Fruit fly (Drosophila melanogaster) whole organism: ENCODE measurements around the gene CG2186.

Experiments
- CG8478 ChIP-seq: fragments of >200 bp; optimal IDR thresholded peaks from 2 replicates; lab custom pipeline; 2018; ENCODE audit warnings: inconsistent platforms
- Dll ChIP-seq: fragments of >200 bp; optimal IDR thresholded peaks from 2 replicates; lab custom pipeline; 2017
- pan ChIP-seq: fragments of >200 bp; optimal IDR thresholded peaks from 2 replicates; lab custom pipeline; 2017
- psq ChIP-seq: fragments of >200 bp; optimal IDR thresholded peaks from 2 replicates; lab custom pipeline; 2017
- usp ChIP-seq: fragments of >200 bp; optimal IDR thresholded peaks from 2 replicates; lab custom pipeline; 2017; ENCODE audit warnings: missing biosample characterization, missing genetic modification characterization, mixed read lengths

dm6 chrX:10857853-10858252 lies 398 bp downstream of the CG2186 start:
- TF ChIP-seq usp (GFP tag; lab: Kevin White, UChicago): no peak
- no peak for TF ChIP-seq Dll (lab: Kevin White, UChicago)
- no peak for TF ChIP-seq pan
- TF ChIP-seq psq (lab: Kevin White, UChicago): no peak
- TF ChIP-seq CG8478 (lab: Kevin White, UChicago): peak; percentile 67
